Fruit fly (Drosophila melanogaster): Measurements from ENCODE around the gene Ufl1.

Ufl1 gene

dm6 chr3R:7109760-7110303, 35.6 kb upstream of the Ufl1 start (continued):
- no peak; the same call in 1 of the 3 replicates for TF ChIP-seq CG6163 (GFP tag; IDR thresholded peaks at IDR 0.05)
- no peak for TF ChIP-seq esn (GFP tag; optimal IDR thresholded peaks at IDR 0.05)
- TF ChIP-seq achi (GFP tag; optimal IDR thresholded peaks at IDR 0.05), result no peak
- no peak for TF ChIP-seq Hr39 (GFP tag; optimal IDR thresholded peaks at IDR 0.05)
- TF ChIP-seq CG6854 (GFP tag; optimal IDR thresholded peaks at IDR 0.05), result peak; percentile 87
- TF ChIP-seq lz (GFP tag; optimal IDR thresholded peaks at IDR 0.05), result no peak
- TF ChIP-seq CG6792 (GFP tag; optimal IDR thresholded peaks at IDR 0.05), result no peak
- no peak for TF ChIP-seq Hr38 (GFP tag; optimal IDR thresholded peaks at IDR 0.05)
- TF ChIP-seq CG11294 (GFP tag; IDR thresholded peaks at IDR 0.05), result no peak
- TF ChIP-seq svp (GFP tag), result no peak
- TF ChIP-seq fd59A (GFP tag; optimal IDR thresholded peaks at IDR 0.05), result no peak
- TF ChIP-seq CG11902 (GFP tag; optimal IDR thresholded peaks at IDR 0.05), result no peak
- peak; percentile 64 for TF ChIP-seq dsx (GFP tag; optimal IDR thresholded peaks at IDR 0.05; ENCODE audit: poor library complexity, severe bottlenecking)
- no peak for TF ChIP-seq Hr4 (GFP tag; optimal IDR thresholded peaks at IDR 0.05)
- TF ChIP-seq dac (GFP tag; optimal IDR thresholded peaks at IDR 0.05), result no peak
- TF ChIP-seq fkh (GFP tag; optimal IDR thresholded peaks at IDR 0.05), result no peak
- TF ChIP-seq CG3032 (tag; optimal IDR thresholded peaks at IDR 0.05), result peak; percentile 16
- TF ChIP-seq Ets21C (GFP tag; optimal IDR thresholded peaks at IDR 0.05), result no peak
- TF ChIP-seq acj6 (GFP tag; optimal IDR thresholded peaks at IDR 0.05), result no peak
- no peak for TF ChIP-seq cyc (GFP tag; optimal IDR thresholded peaks at IDR 0.05)
- no peak for TF ChIP-seq CG32006 (GFP tag; optimal IDR thresholded peaks at IDR 0.05)
- TF ChIP-seq Blimp-1 (GFP tag; optimal IDR thresholded peaks at IDR 0.05), result peak; percentile 56
- TF ChIP-seq fd85E (GFP tag; optimal IDR thresholded peaks at IDR 0.05), result no peak
- TF ChIP-seq spab (GFP tag; optimal IDR thresholded peaks at IDR 0.05), result peak; percentile 17
- no peak for TF ChIP-seq CG31627 (GFP tag; optimal IDR thresholded peaks at IDR 0.05)
- TF ChIP-seq CG8119 (GFP tag; IDR thresholded peaks at IDR 0.05), result peak; percentile 31; the same call in 1 of the 3 replicates
- TF ChIP-seq ss (GFP tag; optimal IDR thresholded peaks at IDR 0.05), result peak in 1 of 2 experiments; percentile 44
- TF ChIP-seq CG16779 (tag; optimal IDR thresholded peaks at IDR 0.05), result no peak
- no peak for TF ChIP-seq CG10631 (GFP tag; optimal IDR thresholded peaks at IDR 0.05)

- TF ChIP-seq Sox102F (GFP tag; optimal IDR thresholded peaks at IDR 0.05) (peak; percentile 95), CG8119 (GFP tag; IDR thresholded peaks at IDR 0.05) (no peak), dac (GFP tag; optimal IDR thresholded peaks at IDR 0.05) (peak; percentile 74), Met (GFP tag; optimal IDR thresholded peaks at IDR 0.05) (peak; percentile 98), CG34406 (GFP tag; optimal IDR thresholded peaks at IDR 0.05) (peak; percentile 96), CG6276 (GFP tag; optimal IDR thresholded peaks at IDR 0.05) (peak; percentile 96), CG11762 (GFP tag; optimal IDR thresholded peaks at IDR 0.05; ENCODE audit: insufficient read depth) (peak; percentile 96), vri (GFP tag; optimal IDR thresholded peaks at IDR 0.05) (peak; percentile 89), Smox (GFP tag; optimal IDR thresholded peaks at IDR 0.05) (peak; percentile 97), CG6792 (GFP tag; optimal IDR thresholded peaks at IDR 0.05) (peak; percentile 93), CG11902 (GFP tag; optimal IDR thresholded peaks at IDR 0.05) (peak; percentile 88), CG8632 (GFP tag; optimal IDR thresholded peaks at IDR 0.05) (peak; percentile 95), fd59A (GFP tag; optimal IDR thresholded peaks at IDR 0.05) (peak; percentile 93), topi (GFP tag; optimal IDR thresholded peaks at IDR 0.05) (peak; percentile 98), CG10631 (GFP tag; optimal IDR thresholded peaks at IDR 0.05) (peak; percentile 97), esn (GFP tag; optimal IDR thresholded peaks at IDR 0.05) (peak; percentile 98), CG7368 (GFP tag; optimal IDR thresholded peaks at IDR 0.05) (peak; percentile 92), Eip78C (GFP tag) (peak; percentile 100), Ets96B (tag; optimal IDR thresholded peaks at IDR 0.05) (peak; percentile 96), Hr38 (GFP tag; optimal IDR thresholded peaks at IDR 0.05) (peak; percentile 82), CG10669 (GFP tag; optimal IDR thresholded peaks at IDR 0.05) (peak; percentile 92), dsx (GFP tag; optimal IDR thresholded peaks at IDR 0.05; ENCODE audit: poor library complexity, severe bottlenecking) (peak; percentile 94), svp (GFP tag) (peak; percentile 99), CG1621 (tag; optimal IDR thresholded peaks at IDR 0.05) (peak; percentile 84), CG31627 (GFP tag; optimal IDR thresholded peaks at IDR 0.05) (peak; percentile 98), Sox15 (GFP tag; optimal IDR thresholded peaks at IDR 0.05) (peak; percentile 90), acj6 (GFP tag; optimal IDR thresholded peaks at IDR 0.05) (peak; percentile 96), CG8319 (GFP tag; optimal IDR thresholded peaks at IDR 0.05) (peak; percentile 92), CG4318 (GFP tag; optimal IDR thresholded peaks at IDR 0.05) (peak; percentile 95), CG3032 (tag; optimal IDR thresholded peaks at IDR 0.05) (peak; percentile 96), CG16779 (tag; optimal IDR thresholded peaks at IDR 0.05) (peak; percentile 77), Hr39 (GFP tag; optimal IDR thresholded peaks at IDR 0.05) (peak; percentile 97), CG15336 (GFP tag; IDR thresholded peaks at IDR 0.05) (no peak)
Observed at dm6 chr3R:7108589-7109312, 34.5 kb upstream of the Ufl1 start.

Measured in whole organism, prepupa.